Worm (Caenorhabditis elegans): ENCODE data around the gene ZK1248.15.

The ZK1248.15 gene

DNA sequence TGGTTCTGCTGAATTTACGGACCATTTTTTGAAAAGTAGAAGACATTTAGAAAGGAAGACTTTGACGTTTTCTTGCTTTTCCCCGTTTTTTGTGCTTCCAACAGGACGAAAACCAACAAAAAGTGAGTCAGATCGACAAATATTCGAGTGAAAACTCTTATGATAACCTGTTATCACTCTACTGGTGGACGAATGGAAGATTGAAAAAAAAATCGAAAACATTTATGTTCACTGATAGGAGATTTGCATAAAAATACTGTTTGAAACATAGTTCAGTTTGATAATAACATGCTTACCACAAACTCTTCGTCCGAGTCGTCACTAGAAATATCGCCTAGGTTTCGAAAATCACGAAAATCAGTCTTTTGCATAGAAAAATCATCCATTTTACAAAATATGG lies 34.1 kb upstream of the ZK1248.15 start:
- TF ChIP-seq snpc-4 (tag; optimal IDR thresholded peaks at IDR 0.05) (no peak), hlh-11 (tag; optimal IDR thresholded peaks at IDR 0.05) (peak; percentile 16), lin-29 (GFP tag; IDR thresholded peaks at IDR 0.05) (no peak), F37D6.2 (tag; optimal IDR thresholded peaks at IDR 0.05) (no peak), ceh-28 (tag; optimal IDR thresholded peaks at IDR 0.05) (no peak), pqm-1 (tag; optimal IDR thresholded peaks at IDR 0.05) (peak; percentile 25), tag-97 (GFP tag; IDR thresholded peaks at IDR 0.05) (no peak), dve-1 (tag; optimal IDR thresholded peaks at IDR 0.05; ENCODE audit: insufficient read depth) (peak; percentile 0), F10B5.3 (tag; optimal IDR thresholded peaks at IDR 0.05) (no peak), nhr-28 (tag; optimal IDR thresholded peaks at IDR 0.05) (peak; percentile 76), attf-4 (tag; optimal IDR thresholded peaks at IDR 0.05) (no peak), daf-16 (GFP tag; optimal IDR thresholded peaks at IDR 0.05) (no peak), daf-16 (tag; optimal IDR thresholded peaks at IDR 0.05) (peak; percentile 56), mep-1 (tag; optimal IDR thresholded peaks at IDR 0.05) (no peak), rbr-2 (tag; optimal IDR thresholded peaks at IDR 0.05) (no peak), lim-7 (GFP tag; IDR thresholded peaks at IDR 0.05) (no peak), F26F4.8 (GFP tag; conservative IDR thresholded peaks at IDR 0.05) (no peak), mdt-29 (GFP tag; IDR thresholded peaks at IDR 0.05) (no peak), lsy-2 (tag; optimal IDR thresholded peaks at IDR 0.05) (no peak)

DNA sequence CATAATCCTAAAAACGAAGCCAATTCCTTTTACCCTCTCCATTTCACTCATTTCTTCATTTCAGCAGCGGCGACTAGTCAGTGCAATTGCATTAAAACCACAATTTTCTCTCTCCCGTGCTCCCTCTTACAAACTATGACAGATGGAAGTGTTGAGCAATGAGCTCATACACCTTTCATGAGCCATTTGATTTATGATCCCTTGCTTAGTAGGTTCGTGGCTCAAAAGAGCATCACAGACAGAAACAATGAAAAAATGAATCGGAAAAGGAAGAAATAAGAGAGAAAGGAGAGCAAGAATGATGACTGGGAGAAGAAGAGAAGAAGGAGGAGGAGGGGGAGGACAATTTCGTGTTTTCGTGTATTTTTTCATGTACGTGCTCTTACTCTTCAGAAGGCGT lies 33.2 kb upstream of the ZK1248.15 start:
- TF ChIP-seq unc-62 (GFP tag; optimal IDR thresholded peaks at IDR 0.05 in 1 of 2) (peak in 1 of 2 experiments; percentile 93), unc-62 (tag; optimal IDR thresholded peaks at IDR 0.05) (no peak), ceh-82 (tag; optimal IDR thresholded peaks at IDR 0.05) (no peak), ceh-20 (GFP tag; IDR thresholded peaks at IDR 0.05) (peak; percentile 35; the same call in 1 of the 2 replicates), mxl-2 (GFP tag; conservative IDR thresholded peaks at IDR 0.05) (no peak)

DNA sequence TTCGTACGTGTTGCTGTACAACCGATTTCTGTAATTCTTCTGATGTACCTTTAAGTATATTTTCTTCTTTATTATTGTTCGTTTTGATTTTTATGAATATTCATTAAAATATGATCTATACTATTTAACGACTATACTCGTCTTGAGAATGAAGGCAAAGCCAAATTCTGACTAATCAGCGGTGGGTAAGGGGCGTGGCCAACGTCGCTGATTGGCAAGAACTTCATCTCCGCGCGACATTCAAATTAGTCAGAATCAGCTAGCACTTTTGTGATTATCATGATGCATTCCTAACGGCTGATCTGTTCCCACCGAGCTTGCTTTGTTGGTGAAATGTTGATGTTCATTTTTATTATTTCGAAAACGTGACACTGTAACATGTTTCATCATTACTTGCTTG lies 28.6 kb upstream of the ZK1248.15 start:
- TF ChIP-seq ctbp-1 (GFP tag; IDR thresholded peaks at IDR 0.05) (no peak), nhr-28 (tag; optimal IDR thresholded peaks at IDR 0.05) (peak; percentile 24), arid-1 (GFP tag; conservative IDR thresholded peaks at IDR 0.05) (no peak), pha-4 (GFP tag; IDR thresholded peaks at IDR 0.05) (no peak), pha-4 (tag; optimal IDR thresholded peaks at IDR 0.05) (no peak), sdz-12 (GFP tag; optimal IDR thresholded peaks at IDR 0.05) (no peak), ceh-62 (tag; optimal IDR thresholded peaks at IDR 0.05) (no peak), nhr-76 (tag; optimal IDR thresholded peaks at IDR 0.05) (no peak), ama-1 (optimal IDR thresholded peaks at IDR 0.05) (peak; percentile 36), php-3 (GFP tag; IDR thresholded peaks at IDR 0.05) (0 out of 2 replicates have a peak, but pooled peaks have one; percentile 20), cey-2 (tag; optimal IDR thresholded peaks at IDR 0.05; ENCODE audit: borderline replicate concordance, insufficient read depth) (no peak), mdt-29 (GFP tag; IDR thresholded peaks at IDR 0.05) (no peak), mes-2 (tag; optimal IDR thresholded peaks at IDR 0.05; ENCODE audit: poor library complexity, severe bottlenecking) (peak; percentile 35)

DNA sequence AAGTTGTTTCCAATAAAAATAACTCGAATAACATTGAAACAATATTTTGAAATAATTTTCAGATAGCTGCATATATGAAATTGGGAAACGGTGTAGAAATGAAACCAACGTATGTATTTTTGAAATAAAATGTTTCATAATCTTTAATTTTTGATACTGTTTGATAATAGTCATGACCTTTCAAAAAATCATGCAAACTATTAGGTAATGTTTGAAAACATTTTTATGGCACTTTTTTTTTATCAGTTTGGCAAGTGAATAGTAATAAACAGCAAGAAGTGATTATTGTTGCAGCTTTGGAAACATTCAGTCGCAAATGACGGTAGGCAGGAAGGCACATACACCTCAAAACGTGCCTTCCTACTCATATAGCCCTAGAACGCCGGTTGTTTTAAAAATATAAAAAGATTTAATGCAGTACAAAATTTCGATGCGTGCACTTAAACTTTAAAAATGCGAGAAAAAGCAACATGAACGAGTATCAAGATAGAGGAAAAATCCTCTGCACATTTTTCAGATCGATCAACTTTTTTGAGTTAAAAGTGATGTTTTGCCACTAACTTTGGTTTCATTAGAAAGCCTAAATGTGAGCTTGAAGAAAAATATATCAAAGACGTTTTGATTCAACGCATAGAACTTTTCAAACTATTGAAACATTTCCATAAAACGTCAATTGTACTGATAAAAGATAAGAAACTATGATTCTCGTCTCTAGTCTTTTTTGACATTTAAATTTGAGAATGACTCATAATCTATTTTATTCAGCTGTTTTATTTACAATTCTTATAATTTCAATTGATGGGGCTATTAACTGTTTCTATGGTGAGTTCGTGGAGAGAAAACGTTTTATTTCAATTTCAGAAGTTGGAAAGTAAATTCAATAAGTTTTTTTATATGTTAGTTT lies 27.3 kb upstream of the ZK1248.15 start, which contains the start of gene F55C12.19:
Gene F55C12.19 (plus strand): TSS at position 735 of the 904 bp plus-strand sequence.
- no peak for TF ChIP-seq madf-5 (GFP tag; IDR thresholded peaks at IDR 0.05)
- TF ChIP-seq daf-16 (GFP tag; optimal IDR thresholded peaks at IDR 0.05): no peak
- peak; percentile 86 for TF ChIP-seq daf-16 (tag; optimal IDR thresholded peaks at IDR 0.05)
- TF ChIP-seq dve-1 (tag; optimal IDR thresholded peaks at IDR 0.05; ENCODE audit: insufficient read depth): peak; percentile 37
- TF ChIP-seq zip-2 (tag; optimal IDR thresholded peaks at IDR 0.05): no peak
- no peak for TF ChIP-seq ztf-11 (tag; optimal IDR thresholded peaks at IDR 0.05)
- no peak for TF ChIP-seq daf-19 (GFP tag; conservative IDR thresholded peaks at IDR 0.05)
- no peak for TF ChIP-seq ceh-20 (GFP tag; IDR thresholded peaks at IDR 0.05)
- no peak for TF ChIP-seq set-16 (GFP tag; IDR thresholded peaks at IDR 0.05)
- TF ChIP-seq mdt-29 (GFP tag; IDR thresholded peaks at IDR 0.05): no peak
- no peak for TF ChIP-seq nhr-111 (GFP tag; optimal IDR thresholded peaks at IDR 0.05)
- TF ChIP-seq sdz-12 (GFP tag; optimal IDR thresholded peaks at IDR 0.05): no peak
- no peak for TF ChIP-seq R02D3.7 (tag; optimal IDR thresholded peaks at IDR 0.05)
- no peak for TF ChIP-seq mxl-2 (GFP tag; conservative IDR thresholded peaks at IDR 0.05)
- TF ChIP-seq lir-3 (tag; optimal IDR thresholded peaks at IDR 0.05): no peak
- no peak for TF ChIP-seq saeg-2 (GFP tag; IDR thresholded peaks at IDR 0.05)
- TF ChIP-seq skn-1 (tag; optimal IDR thresholded peaks at IDR 0.05): no peak
- no peak for TF ChIP-seq D1046.2 (GFP tag; IDR thresholded peaks at IDR 0.05)
- peak; percentile 54; the same call in 1 of the 2 replicates for TF ChIP-seq php-3 (GFP tag; IDR thresholded peaks at IDR 0.05)
- peak; percentile 39 for TF ChIP-seq nhr-28 (tag; optimal IDR thresholded peaks at IDR 0.05)

Measured in whole organism, L4 larva.